Fruit fly (Drosophila melanogaster) whole organism, embryonic: ENCODE data around the gene Pdcd4.
A peak's percentile ranks its signal among the peaks of the same experiment; 100 is the strongest.

ENCODE experiments used
- Atf3 ChIP-seq: fragments of 200-800 bp; sonication (Bioruptor generic); optimal IDR thresholded peaks from 3 replicates; lab custom pipeline; 2016; ENCODE audit warnings: missing biosample characterization, missing genetic modification characterization
- B-H2 ChIP-seq: fragments of 200-800 bp; sonication (Bioruptor generic); optimal IDR thresholded peaks from 2 replicates; lab custom pipeline; 2018; ENCODE audit warnings: missing biosample characterization, mild to moderate bottlenecking, missing genetic modification characterization
- BEAF-32 ChIP-seq: fragments of 200-800 bp; sonication (Bioruptor generic); optimal IDR thresholded peaks from 3 replicates; lab custom pipeline; 2017; ENCODE audit warnings: missing biosample characterization, missing genetic modification characterization, mild to moderate bottlenecking, moderate library complexity, missing genetic modification reagents
- Blimp-1 ChIP-seq: fragments of 200-800 bp; sonication (Bioruptor generic); optimal IDR thresholded peaks from 3 replicates; lab custom pipeline; 2018; ENCODE audit warnings: missing biosample characterization, missing genetic modification characterization, mild to moderate bottlenecking, moderate library complexity, missing genetic modification reagents
- CG1024 ChIP-seq: fragments of 200-800 bp; sonication (Bioruptor generic); IDR thresholded peaks from 2 replicates; pipeline ENCODE4 v1.3.6; 2022; ENCODE audit warnings: missing biosample characterization, missing genetic modification characterization
- CG11247 ChIP-seq: fragments of 200-800 bp; sonication (Bioruptor generic); IDR thresholded peaks from 2 replicates; pipeline ENCODE4 v1.3.6; 2022; ENCODE audit warnings: missing biosample characterization, missing genetic modification characterization
- CG12236 ChIP-seq: fragments of 200-800 bp; sonication (Bioruptor generic); optimal IDR thresholded peaks from 2 replicates; lab custom pipeline; 2016; ENCODE audit warnings: missing biosample characterization, missing genetic modification characterization
- CG12659 ChIP-seq: fragments of 200-800 bp; sonication (Bioruptor generic); optimal IDR thresholded peaks from 3 replicates; lab custom pipeline; 2017; ENCODE audit warnings: mild to moderate bottlenecking, missing biosample characterization, missing genetic modification reagents, missing genetic modification characterization
- CG13775 ChIP-seq: fragments of 200-800 bp; sonication (Bioruptor generic); optimal IDR thresholded peaks from 3 replicates; lab custom pipeline; 2017; ENCODE audit warnings: missing biosample characterization, mild to moderate bottlenecking, missing genetic modification characterization
- CG14050 ChIP-seq: fragments of 200-800 bp; sonication (Bioruptor generic); IDR thresholded peaks from 3 replicates; pipeline ENCODE4 v1.3.6; 2022; ENCODE audit warnings: missing biosample characterization, missing genetic modification characterization
- CG14441 ChIP-seq: fragments of 200-800 bp; sonication (Bioruptor generic); IDR thresholded peaks from 2 replicates; pipeline ENCODE4 v1.3.6; 2022; ENCODE audit warnings: missing biosample characterization, missing genetic modification characterization
- CG14667 ChIP-seq: fragments of 200-800 bp; sonication (Bioruptor generic); IDR thresholded peaks from 2 replicates; pipeline ENCODE4 v1.3.6; 2022; ENCODE audit warnings: missing biosample characterization, missing genetic modification characterization
- CG14965 ChIP-seq: fragments of 200-800 bp; sonication (Bioruptor generic); optimal IDR thresholded peaks from 2 replicates; lab custom pipeline; 2016; ENCODE audit warnings: missing biosample characterization, missing genetic modification characterization, borderline replicate concordance
- CG15479 ChIP-seq: fragments of 200-800 bp; sonication (Bioruptor generic); optimal IDR thresholded peaks from 3 replicates; lab custom pipeline; 2019; ENCODE audit warnings: missing biosample characterization, mild to moderate bottlenecking, missing genetic modification characterization, moderate library complexity
- CG15601 ChIP-seq: fragments of 200-800 bp; sonication (Bioruptor generic); optimal IDR thresholded peaks from 3 replicates; lab custom pipeline; 2019; ENCODE audit warnings: missing biosample characterization, mild to moderate bottlenecking, missing genetic modification characterization, moderate library complexity
- CG17186 ChIP-seq: fragments of 200-800 bp; sonication (Bioruptor generic); optimal IDR thresholded peaks from 3 replicates; lab custom pipeline; 2017; ENCODE audit warnings: missing biosample characterization, missing genetic modification reagents, missing genetic modification characterization
- CG2712 ChIP-seq: fragments of 200-800 bp; optimal IDR thresholded peaks from 3 replicates; lab custom pipeline; 2019; ENCODE audit warnings: missing biosample characterization, mild to moderate bottlenecking, missing genetic modification characterization, moderate library complexity
- CG4854 ChIP-seq: fragments of 200-800 bp; sonication (Bioruptor generic); optimal IDR thresholded peaks from 2 replicates; lab custom pipeline; 2016; ENCODE audit warnings: missing biosample characterization, missing genetic modification characterization, inconsistent platforms
- CG5245 ChIP-seq: fragments of 200-800 bp; sonication (Bioruptor generic); optimal IDR thresholded peaks from 3 replicates; lab custom pipeline; 2016; ENCODE audit warnings: missing biosample characterization, missing genetic modification characterization
- CG7963 ChIP-seq: fragments of 200-800 bp; sonication (Bioruptor generic); IDR thresholded peaks from 3 replicates; pipeline ENCODE4 v1.3.6; 2022; ENCODE audit warnings: missing biosample characterization, missing genetic modification characterization; ENCODE audit not compliant: partially characterized antibody
- CG8388 ChIP-seq: fragments of 200-800 bp; sonication (Bioruptor generic); optimal IDR thresholded peaks from 2 replicates; lab custom pipeline; 2019; ENCODE audit warnings: missing biosample characterization, mild to moderate bottlenecking, missing genetic modification characterization, moderate library complexity
- CG8924 ChIP-seq: fragments of 200-800 bp; optimal IDR thresholded peaks from 3 replicates; lab custom pipeline; 2019; ENCODE audit warnings: missing biosample characterization, mild to moderate bottlenecking, missing genetic modification characterization, moderate library complexity
- CG9817 ChIP-seq: fragments of 200-800 bp; sonication (Bioruptor generic); optimal IDR thresholded peaks from 2 replicates; lab custom pipeline; 2018; ENCODE audit warnings: missing biosample characterization, mild to moderate bottlenecking, missing genetic modification characterization, moderate library complexity
- CHES-1-like ChIP-seq: fragments of 200-800 bp; sonication (Bioruptor generic); optimal IDR thresholded peaks from 2 replicates; lab custom pipeline; 2016; ENCODE audit warnings: missing biosample characterization, missing genetic modification characterization
- Camta ChIP-seq: fragments of 200-800 bp; sonication (Bioruptor generic); optimal IDR thresholded peaks from 2 replicates; lab custom pipeline; 2016; ENCODE audit warnings: missing biosample characterization, missing genetic modification characterization
- Dp ChIP-seq: fragments of 200-800 bp; sonication (Bioruptor generic); optimal IDR thresholded peaks from 2 replicates; lab custom pipeline; 2018; ENCODE audit warnings: missing biosample characterization, mild to moderate bottlenecking, missing genetic modification characterization, moderate library complexity
- Hmr ChIP-seq: fragments of 200-800 bp; sonication (Bioruptor generic); optimal IDR thresholded peaks from 3 replicates; lab custom pipeline; 2017; ENCODE audit warnings: mild to moderate bottlenecking, missing biosample characterization, missing genetic modification reagents, missing genetic modification characterization
- Hr39 ChIP-seq: fragments of >200 bp; optimal IDR thresholded peaks from 2 replicates; lab custom pipeline; 2017
- Hr51 ChIP-seq, 2 experiments: fragments of 200-800 bp; sonication (Bioruptor generic); optimal IDR thresholded peaks; 2 replicates in 1 of 2; 3 replicates in 1 of 2; lab custom pipeline; 2016 to 2018; ENCODE audit warnings: missing biosample characterization in 2 of 2, missing genetic modification characterization in 2 of 2, mild to moderate bottlenecking in 1 of 2, moderate library complexity in 1 of 2
- Hr78 ChIP-seq, 2 experiments: fragments of 200-800 bp in 1 of 2; fragments of >200 bp in 1 of 2; sonication (Bioruptor generic) in 1 of 2; optimal IDR thresholded peaks; 2 replicates each; lab custom pipeline; 2017 to 2019; ENCODE audit warnings: missing biosample characterization in 2 of 2, missing genetic modification characterization in 2 of 2, mild to moderate bottlenecking in 1 of 2, moderate library complexity in 1 of 2
- Lpt ChIP-seq: fragments of >200 bp; optimal IDR thresholded peaks from 2 replicates; lab custom pipeline; 2018; ENCODE audit warnings: missing biosample characterization, missing genetic modification characterization
- MBD-R2 ChIP-seq: fragments of 200-800 bp; sonication (Bioruptor generic); IDR thresholded peaks from 2 replicates; pipeline ENCODE4 v1.3.6; 2022; ENCODE audit warnings: missing biosample characterization, missing genetic modification characterization
- NC2β ChIP-seq: fragments of 200-800 bp; sonication (Bioruptor generic); optimal IDR thresholded peaks from 2 replicates; lab custom pipeline; 2016; ENCODE audit warnings: missing biosample characterization, missing genetic modification characterization
- NfI ChIP-seq: fragments of 200-800 bp; sonication (Bioruptor generic); optimal IDR thresholded peaks from 3 replicates; lab custom pipeline; 2018; ENCODE audit warnings: missing biosample characterization, mild to moderate bottlenecking, missing genetic modification characterization, moderate library complexity
- PHDP ChIP-seq: fragments of 200-800 bp; sonication (Bioruptor generic); optimal IDR thresholded peaks from 3 replicates; lab custom pipeline; 2018; ENCODE audit warnings: missing biosample characterization, mild to moderate bottlenecking, missing genetic modification characterization, moderate library complexity
- Sox100B ChIP-seq: fragments of 200-800 bp; sonication (Bioruptor generic); optimal IDR thresholded peaks from 3 replicates; lab custom pipeline; 2018; ENCODE audit warnings: missing biosample characterization, mild to moderate bottlenecking, missing genetic modification characterization
- Taf1 ChIP-seq: fragments of 200-800 bp; sonication (Bioruptor generic); IDR thresholded peaks from 2 replicates; pipeline ENCODE4 v1.3.6; 2022; ENCODE audit warnings: missing biosample characterization, missing genetic modification characterization
- da ChIP-seq: fragments of 200-800 bp; sonication (Bioruptor generic); optimal IDR thresholded peaks from 2 replicates; lab custom pipeline; 2016; ENCODE audit warnings: missing biosample characterization, missing genetic modification characterization
- disco-r ChIP-seq: fragments of 200-800 bp; sonication (Bioruptor generic); optimal IDR thresholded peaks from 2 replicates; lab custom pipeline; 2016; ENCODE audit warnings: missing biosample characterization, missing genetic modification characterization
- dmrt99B ChIP-seq: fragments of 200-800 bp; sonication (Bioruptor generic); optimal IDR thresholded peaks from 2 replicates; lab custom pipeline; 2018; ENCODE audit warnings: missing biosample characterization, mild to moderate bottlenecking, missing genetic modification characterization, moderate library complexity
- knrl ChIP-seq: fragments of 200-800 bp; sonication (Bioruptor generic); IDR thresholded peaks from 3 replicates; pipeline ENCODE4 v1.3.6; 2022; ENCODE audit warnings: missing biosample characterization, missing genetic modification characterization; ENCODE audit not compliant: partially characterized antibody
- lbe ChIP-seq: fragments of 200-800 bp; sonication (Bioruptor generic); optimal IDR thresholded peaks from 2 replicates; lab custom pipeline; 2016; ENCODE audit warnings: missing biosample characterization, mild to moderate bottlenecking, missing genetic modification characterization
- pho ChIP-seq: fragments of 200-800 bp; sonication (Bioruptor generic); optimal IDR thresholded peaks from 2 replicates; lab custom pipeline; 2016; ENCODE audit warnings: missing biosample characterization, missing genetic modification characterization
- phol ChIP-seq: fragments of 200-800 bp; sonication (Bioruptor generic); optimal IDR thresholded peaks from 3 replicates; lab custom pipeline; 2018; ENCODE audit warnings: missing biosample characterization, mild to moderate bottlenecking, missing genetic modification characterization, moderate library complexity
- sens ChIP-seq: fragments of 200-800 bp; sonication (Bioruptor generic); peaks from one replicate; lab custom pipeline; 2016; ENCODE audit warnings: missing biosample characterization, missing genetic modification characterization
- slbo ChIP-seq: fragments of 200-800 bp; sonication (Bioruptor generic); IDR thresholded peaks from 2 replicates; pipeline ENCODE4 v1.3.6; 2022; ENCODE audit warnings: missing biosample characterization, missing genetic modification characterization
- slp2 ChIP-seq: fragments of 200-800 bp; sonication (Bioruptor generic); optimal IDR thresholded peaks from 2 replicates; lab custom pipeline; 2016; ENCODE audit warnings: missing biosample characterization, missing genetic modification characterization
- tx ChIP-seq: fragments of 200-800 bp; sonication (Bioruptor generic); optimal IDR thresholded peaks from 2 replicates; lab custom pipeline; 2016; ENCODE audit warnings: missing biosample characterization, missing genetic modification characterization
- unpg ChIP-seq: fragments of 200-800 bp; sonication (Bioruptor generic); optimal IDR thresholded peaks from 3 replicates; lab custom pipeline; 2018; ENCODE audit warnings: missing biosample characterization, mild to moderate bottlenecking, missing genetic modification characterization, moderate library complexity
- wor ChIP-seq: fragments of 200-800 bp; sonication (Bioruptor generic); IDR thresholded peaks from 2 replicates; pipeline ENCODE4 v1.3.6; 2022; ENCODE audit warnings: missing biosample characterization, missing genetic modification characterization

The Pdcd4 gene

DNA sequence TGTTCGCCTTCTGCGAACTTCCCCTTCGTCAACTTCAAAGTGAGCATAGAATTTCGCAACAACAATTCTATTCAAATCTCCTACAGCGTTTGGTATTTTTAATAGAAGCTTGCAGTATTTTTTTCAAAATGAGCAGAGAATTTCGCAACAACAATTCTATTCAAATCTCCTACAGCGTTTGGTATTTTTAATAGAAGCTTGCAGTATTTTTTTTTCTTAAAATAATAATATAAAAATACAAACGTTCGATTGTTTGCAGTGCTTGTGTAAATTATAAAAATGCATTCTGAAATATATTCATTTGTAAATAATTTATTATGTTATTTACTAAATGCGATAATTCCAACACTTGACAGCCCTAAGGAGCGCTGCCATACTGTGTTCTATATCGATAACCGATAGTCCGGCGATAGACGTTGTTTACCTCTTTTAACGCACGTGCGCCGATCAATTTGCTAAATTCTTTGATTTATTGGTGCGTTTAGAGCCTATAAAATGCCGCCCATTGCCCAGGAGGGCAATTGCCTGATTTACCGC is 1.6 kb upstream of the Pdcd4 start, which contains the start of the genes CG32625 and Rtc1 (continued):
- TF ChIP-seq tx (GFP tag; lab: Kevin White, UChicago) (no peak), CG11247 (no peak), slp2 (GFP tag; lab: Kevin White, UChicago) (no peak), Camta (GFP tag; lab: Kevin White, UChicago) (no peak), CG13775 (peak; percentile 59), NC2β (GFP tag; lab: Kevin White, UChicago) (no peak), Blimp-1 (peak; percentile 52), CHES-1-like (GFP tag; lab: Kevin White, UChicago) (no peak), pho (GFP tag; lab: Kevin White, UChicago) (no peak), CG7963 (no peak), lbe (GFP tag; lab: Kevin White, UChicago) (peak; percentile 37), CG14667 (GFP tag; lab: Robert Waterston, UW) (0 out of 2 replicates have a peak, but pooled peaks have one; percentile 13), CG4854 (GFP tag; lab: Kevin White, UChicago) (peak; percentile 21), CG14441 (GFP tag; lab: Robert Waterston, UW) (peak; percentile 36; the same call in 1 of the 2 replicates), Hmr (GFP tag; lab: Kevin White, UChicago) (peak; percentile 64), Taf1 (GFP tag; lab: Robert Waterston, UW) (peak; percentile 36; the same call in 1 of the 2 replicates), CG2712 (tag; lab: Kevin White, UChicago) (peak; percentile 67), MBD-R2 (GFP tag; lab: Robert Waterston, UW) (peak; percentile 60), sens (GFP tag; lab: Kevin White, UChicago) (no peak), Hr39 (lab: Kevin White, UChicago) (no peak), CG9817 (peak; percentile 53), CG15479 (GFP tag; lab: Kevin White, UChicago) (peak; percentile 54), CG5245 (GFP tag; lab: Kevin White, UChicago) (no peak), NfI (GFP tag; lab: Kevin White, UChicago) (peak; percentile 40), Hr51 (GFP tag; optimal IDR thresholded peaks at IDR 0.05; lab: Kevin White, UChicago) (peak in 1 of 2 experiments; percentile 67), phol (tag; lab: Kevin White, UChicago) (peak; percentile 62), wor (GFP tag; lab: Robert Waterston, UW) (no peak), Dp (peak; percentile 50), CG8388 (GFP tag; lab: Kevin White, UChicago) (peak; percentile 36), slbo (GFP tag; lab: Robert Waterston, UW) (peak; percentile 73), CG12236 (no peak), CG14050 (GFP tag; lab: Robert Waterston, UW) (0 out of 3 replicates have a peak, but pooled peaks have one; percentile 21), knrl (GFP tag; lab: Robert Waterston, UW) (peak; percentile 32; the same call in 2 of the 3 replicates), Sox100B (GFP tag; lab: Kevin White, UChicago) (peak; percentile 40), disco-r (GFP tag; lab: Kevin White, UChicago) (no peak), CG15601 (peak; percentile 54), CG12659 (GFP tag; lab: Kevin White, UChicago) (peak; percentile 66), CG8924 (tag; lab: Kevin White, UChicago) (peak; percentile 55), CG1024 (GFP tag; lab: Robert Waterston, UW) (peak; percentile 57), Lpt (GFP tag; lab: Kevin White, UChicago) (no peak), CG17186 (no peak), CG14965 (GFP tag; lab: Kevin White, UChicago) (no peak), Atf3 (no peak), unpg (GFP tag; lab: Kevin White, UChicago) (peak; percentile 61), PHDP (tag; lab: Kevin White, UChicago) (peak; percentile 60), Hr78 (GFP tag; optimal IDR thresholded peaks at IDR 0.05; lab: Kevin White, UChicago) (no peak), BEAF-32 (GFP tag; lab: Kevin White, UChicago) (peak; percentile 60), da (GFP tag; lab: Kevin White, UChicago) (no peak), dmrt99B (tag; lab: Kevin White, UChicago) (peak; percentile 50), B-H2 (GFP tag; lab: Kevin White, UChicago) (peak; percentile 70)
